Worm (Caenorhabditis elegans): Measurements from ENCODE around the gene B0547.2.

The B0547.2 gene

ce11 chrIV:5650761-5651332 lies 5.0 kb downstream of the B0547.2 start:
- no peak for TF ChIP-seq unc-62 (GFP tag; optimal IDR thresholded peaks at IDR 0.05)

ce11 chrIV:5652811-5653483 lies 7.1 kb downstream of the B0547.2 start:
- no peak for TF ChIP-seq unc-62 (GFP tag; optimal IDR thresholded peaks at IDR 0.05)

- no peak for TF ChIP-seq unc-62 (GFP tag; optimal IDR thresholded peaks at IDR 0.05)
These were observed 7.8 kb downstream of the B0547.2 start, which contains the start of gene clec-178 for ce11 chrIV:5653649-5654048. Gene clec-178, plus strand, starts transcription at chrIV:5653949.

ce11 chrIV:5654203-5654602 lies 8.4 kb downstream of the B0547.2 start:
- TF ChIP-seq unc-62 (GFP tag; optimal IDR thresholded peaks at IDR 0.05), result no peak

ce11 chrIV:5654693-5655092 lies 8.9 kb downstream of the B0547.2 start:
- TF ChIP-seq unc-62 (GFP tag; optimal IDR thresholded peaks at IDR 0.05), result no peak

ce11 chrIV:5655966-5656389 lies 10.2 kb downstream of the B0547.2 start:
- no peak for TF ChIP-seq unc-62 (GFP tag; optimal IDR thresholded peaks at IDR 0.05)

ce11 chrIV:5657126-5657666 lies 11.4 kb downstream of the B0547.2 start:
- TF ChIP-seq unc-62 (GFP tag; optimal IDR thresholded peaks at IDR 0.05), result no peak

ce11 chrIV:5658225-5658624 lies 12.4 kb downstream of the B0547.2 start:
- no peak for TF ChIP-seq unc-62 (GFP tag; optimal IDR thresholded peaks at IDR 0.05)

- no peak for TF ChIP-seq unc-62 (GFP tag; optimal IDR thresholded peaks at IDR 0.05)
These were observed 13.1 kb downstream of the B0547.2 start for ce11 chrIV:5658897-5659296.

ce11 chrIV:5659461-5659860 lies 13.7 kb downstream of the B0547.2 start:
- TF ChIP-seq unc-62 (GFP tag; optimal IDR thresholded peaks at IDR 0.05), result no peak

- no peak for TF ChIP-seq unc-62 (GFP tag; optimal IDR thresholded peaks at IDR 0.05)
These were observed 14.4 kb downstream of the B0547.2 start, which contains the start of gene skn-1 for ce11 chrIV:5660239-5660638. Gene skn-1, minus strand, starts transcription at chrIV:5660384.

ce11 chrIV:5662073-5662472 lies 16.3 kb downstream of the B0547.2 start:
- TF ChIP-seq unc-62 (GFP tag; optimal IDR thresholded peaks at IDR 0.05), result no peak

- no peak for TF ChIP-seq unc-62 (GFP tag; optimal IDR thresholded peaks at IDR 0.05)
These were observed 17.1 kb downstream of the B0547.2 start for ce11 chrIV:5662886-5663285.

ce11 chrIV:5664375-5665004 lies 18.7 kb downstream of the B0547.2 start, which contains the start of gene bec-1:
Gene bec-1, minus strand, starts transcription at chrIV:5664425.
- TF ChIP-seq unc-62 (GFP tag; optimal IDR thresholded peaks at IDR 0.05), result no peak

ce11 chrIV:5665353-5665918 lies 19.6 kb downstream of the B0547.2 start:
- TF ChIP-seq unc-62 (GFP tag; optimal IDR thresholded peaks at IDR 0.05), result no peak

Measured in whole organism, dauer.